Fruit fly (Drosophila melanogaster) whole organism, embryonic: ENCODE measurements around the gene CG6432.
A peak's percentile ranks its signal among the peaks of the same experiment; 100 is the strongest.

Experiments
- CG11560 ChIP-seq: fragments of 200-800 bp; sonication (Bioruptor generic); IDR thresholded peaks from 3 replicates; pipeline ENCODE4 v1.3.6; 2022; ENCODE audit warnings: missing biosample characterization, missing genetic modification characterization
- CG11696 ChIP-seq: fragments of 200-800 bp; sonication (Bioruptor generic); IDR thresholded peaks from 2 replicates; pipeline ENCODE4 v1.3.6; 2022; ENCODE audit warnings: missing biosample characterization, missing genetic modification characterization
- CG12155 ChIP-seq: fragments of 200-800 bp; sonication (Bioruptor generic); optimal IDR thresholded peaks from 3 replicates; lab custom pipeline; 2016; ENCODE audit warnings: missing biosample characterization, missing genetic modification characterization
- CG12219 ChIP-seq: fragments of 200-800 bp; sonication (Bioruptor generic); optimal IDR thresholded peaks from 3 replicates; lab custom pipeline; 2018; ENCODE audit warnings: missing biosample characterization, mild to moderate bottlenecking, missing genetic modification characterization
- CG12236 ChIP-seq: fragments of 200-800 bp; sonication (Bioruptor generic); optimal IDR thresholded peaks from 2 replicates; lab custom pipeline; 2016; ENCODE audit warnings: missing biosample characterization, missing genetic modification characterization
- CG12391 ChIP-seq: fragments of 200-800 bp; sonication (Bioruptor generic); optimal IDR thresholded peaks from 3 replicates; lab custom pipeline; 2018; ENCODE audit warnings: missing biosample characterization, mild to moderate bottlenecking, missing genetic modification characterization, moderate library complexity
- CG13287 ChIP-seq: fragments of 200-800 bp; sonication (Bioruptor generic); IDR thresholded peaks from 2 replicates; pipeline ENCODE4 v1.3.6; 2022; ENCODE audit warnings: missing biosample characterization, missing genetic modification characterization; ENCODE audit not compliant: partially characterized antibody
- CG13424 ChIP-seq: fragments of 200-800 bp; sonication (Bioruptor generic); optimal IDR thresholded peaks from 2 replicates; lab custom pipeline; 2019; ENCODE audit warnings: missing biosample characterization, mild to moderate bottlenecking, missing genetic modification characterization, moderate library complexity
- CG15514 ChIP-seq: fragments of 200-800 bp; sonication (Bioruptor generic); optimal IDR thresholded peaks from 3 replicates; lab custom pipeline; 2017; ENCODE audit warnings: missing biosample characterization, missing genetic modification characterization, mild to moderate bottlenecking, moderate library complexity, missing genetic modification reagents
- CG17186 ChIP-seq: fragments of 200-800 bp; sonication (Bioruptor generic); optimal IDR thresholded peaks from 3 replicates; lab custom pipeline; 2017; ENCODE audit warnings: missing biosample characterization, missing genetic modification reagents, missing genetic modification characterization
- CG17802 ChIP-seq: fragments of 200-800 bp; sonication (Bioruptor generic); optimal IDR thresholded peaks from 2 replicates; lab custom pipeline; 2018; ENCODE audit warnings: missing biosample characterization, mild to moderate bottlenecking, missing genetic modification characterization, moderate library complexity
- CG2116 ChIP-seq: fragments of 200-800 bp; sonication (Bioruptor generic); optimal IDR thresholded peaks from 3 replicates; lab custom pipeline; 2018; ENCODE audit warnings: missing biosample characterization, mild to moderate bottlenecking, missing genetic modification characterization
- CG3281 ChIP-seq: fragments of 200-800 bp; sonication (Bioruptor generic); optimal IDR thresholded peaks from 3 replicates; lab custom pipeline; 2017; ENCODE audit warnings: missing biosample characterization, mild to moderate bottlenecking, missing genetic modification characterization
- CG6175 ChIP-seq: fragments of 200-800 bp; sonication (Bioruptor generic); IDR thresholded peaks from 3 replicates; pipeline ENCODE4 v1.3.6; 2022; ENCODE audit warnings: missing biosample characterization, missing genetic modification characterization
- CG6765 ChIP-seq: fragments of 200-800 bp; sonication (Bioruptor generic); optimal IDR thresholded peaks from 3 replicates; lab custom pipeline; 2017; ENCODE audit warnings: missing biosample characterization, mild to moderate bottlenecking, missing genetic modification characterization
- CG9797 ChIP-seq: fragments of 200-800 bp; sonication (Bioruptor generic); optimal IDR thresholded peaks from 3 replicates; lab custom pipeline; 2018; ENCODE audit warnings: missing biosample characterization, mild to moderate bottlenecking, missing genetic modification characterization
- CHES-1-like ChIP-seq: fragments of 200-800 bp; sonication (Bioruptor generic); optimal IDR thresholded peaks from 2 replicates; lab custom pipeline; 2016; ENCODE audit warnings: missing biosample characterization, missing genetic modification characterization
- CTCF ChIP-seq: fragments of 200-800 bp; sonication (Bioruptor generic); optimal IDR thresholded peaks from 2 replicates; lab custom pipeline; 2017; ENCODE audit warnings: missing biosample characterization, mild to moderate bottlenecking, missing genetic modification characterization, moderate library complexity
- Camta ChIP-seq: fragments of 200-800 bp; sonication (Bioruptor generic); optimal IDR thresholded peaks from 2 replicates; lab custom pipeline; 2016; ENCODE audit warnings: missing biosample characterization, missing genetic modification characterization
- CoRest ChIP-seq: fragments of 200-800 bp; sonication (Bioruptor generic); optimal IDR thresholded peaks from 3 replicates; lab custom pipeline; 2018; ENCODE audit warnings: missing biosample characterization, mild to moderate bottlenecking, missing genetic modification characterization, moderate library complexity
- D19A ChIP-seq: fragments of 200-800 bp; optimal IDR thresholded peaks from 3 replicates; lab custom pipeline; 2019; ENCODE audit warnings: missing biosample characterization, mild to moderate bottlenecking, missing genetic modification characterization, moderate library complexity
- Dip3 ChIP-seq: fragments of 200-800 bp; sonication (Bioruptor generic); optimal IDR thresholded peaks from 3 replicates; lab custom pipeline; 2016; ENCODE audit warnings: missing biosample characterization, missing genetic modification characterization
- Dll ChIP-seq: fragments of 200-800 bp; sonication (Bioruptor generic); IDR thresholded peaks from 4 replicates; pipeline ENCODE4 v1.3.6; 2022; ENCODE audit warnings: missing biosample characterization, missing genetic modification characterization; ENCODE audit not compliant: partially characterized antibody
- Dp ChIP-seq: fragments of 200-800 bp; sonication (Bioruptor generic); optimal IDR thresholded peaks from 2 replicates; lab custom pipeline; 2018; ENCODE audit warnings: missing biosample characterization, mild to moderate bottlenecking, missing genetic modification characterization, moderate library complexity
- Dref ChIP-seq: fragments of 200-800 bp; sonication (Bioruptor generic); IDR thresholded peaks from 2 replicates; pipeline ENCODE4 v1.3.6; 2022; ENCODE audit warnings: missing biosample characterization, missing genetic modification characterization
- HmgD ChIP-seq: fragments of 200-800 bp; sonication (Bioruptor generic); optimal IDR thresholded peaks from 3 replicates; lab custom pipeline; 2016; ENCODE audit warnings: missing biosample characterization, missing genetic modification characterization
- HmgZ ChIP-seq: fragments of 200-800 bp; sonication (Bioruptor generic); optimal IDR thresholded peaks from 2 replicates; lab custom pipeline; 2018; ENCODE audit warnings: missing biosample characterization, mild to moderate bottlenecking, missing genetic modification characterization
- MBD-R2 ChIP-seq: fragments of 200-800 bp; sonication (Bioruptor generic); IDR thresholded peaks from 2 replicates; pipeline ENCODE4 v1.3.6; 2022; ENCODE audit warnings: missing biosample characterization, missing genetic modification characterization
- MTF-1 ChIP-seq: fragments of 200-800 bp; sonication (Bioruptor generic); optimal IDR thresholded peaks from 2 replicates; lab custom pipeline; 2018; ENCODE audit warnings: missing biosample characterization, mild to moderate bottlenecking, missing genetic modification characterization, borderline replicate concordance
- Med ChIP-seq: fragments of 200-800 bp; sonication (Bioruptor generic); peaks from one replicate; lab custom pipeline; 2016; ENCODE audit warnings: missing biosample characterization, missing genetic modification characterization, mild to moderate bottlenecking, inconsistent platforms, moderate library complexity
- Meics ChIP-seq: fragments of 200-800 bp; sonication (Bioruptor generic); optimal IDR thresholded peaks from 2 replicates; lab custom pipeline; 2017; ENCODE audit warnings: missing biosample characterization, mild to moderate bottlenecking, missing genetic modification characterization
- NfI ChIP-seq: fragments of 200-800 bp; sonication (Bioruptor generic); optimal IDR thresholded peaks from 3 replicates; lab custom pipeline; 2018; ENCODE audit warnings: missing biosample characterization, mild to moderate bottlenecking, missing genetic modification characterization, moderate library complexity
- Opbp ChIP-seq: fragments of 200-800 bp; sonication (Bioruptor generic); IDR thresholded peaks from 3 replicates; pipeline ENCODE4 v1.3.6; 2022; ENCODE audit warnings: missing biosample characterization, missing genetic modification characterization; ENCODE audit not compliant: partially characterized antibody
- Sin3A ChIP-seq: fragments of >200 bp; optimal IDR thresholded peaks from 2 replicates; lab custom pipeline; 2018
- Sox100B ChIP-seq: fragments of 200-800 bp; sonication (Bioruptor generic); optimal IDR thresholded peaks from 3 replicates; lab custom pipeline; 2018; ENCODE audit warnings: missing biosample characterization, mild to moderate bottlenecking, missing genetic modification characterization
- Taf1 ChIP-seq: fragments of 200-800 bp; sonication (Bioruptor generic); IDR thresholded peaks from 2 replicates; pipeline ENCODE4 v1.3.6; 2022; ENCODE audit warnings: missing biosample characterization, missing genetic modification characterization
- croc ChIP-seq: fragments of 200-800 bp; sonication (Bioruptor generic); conservative IDR thresholded peaks from 3 replicates; pipeline ENCODE4 v1.3.6; 2022; ENCODE audit warnings: missing biosample characterization, missing genetic modification characterization
- dysf ChIP-seq: fragments of 200-800 bp; sonication (Bioruptor generic); IDR thresholded peaks from 3 replicates; pipeline ENCODE4 v1.3.6; 2022; ENCODE audit warnings: missing biosample characterization, missing genetic modification characterization
- gfzf ChIP-seq: fragments of 200-800 bp; sonication (Bioruptor generic); optimal IDR thresholded peaks from 2 replicates; lab custom pipeline; 2016; ENCODE audit warnings: missing biosample characterization, mild to moderate bottlenecking, missing genetic modification characterization, moderate library complexity
- grn ChIP-seq: fragments of 200-800 bp; sonication (Bioruptor generic); optimal IDR thresholded peaks from 3 replicates; lab custom pipeline; 2017; ENCODE audit warnings: missing biosample characterization, missing genetic modification characterization
- her ChIP-seq: fragments of 200-800 bp; sonication (Bioruptor generic); optimal IDR thresholded peaks from 2 replicates; lab custom pipeline; 2016; ENCODE audit warnings: missing biosample characterization, missing genetic modification characterization
- insv ChIP-seq, 2 experiments: fragments of 200-800 bp; sonication (Bioruptor generic); optimal IDR thresholded peaks; 3 replicates each; lab custom pipeline; 2016 to 2018; ENCODE audit warnings: missing biosample characterization in 2 of 2, missing genetic modification characterization in 2 of 2
- inv ChIP-seq: fragments of 200-800 bp; sonication (Bioruptor generic); IDR thresholded peaks from 2 replicates; pipeline ENCODE4 v1.3.6; 2022; ENCODE audit warnings: missing biosample characterization, missing genetic modification characterization; ENCODE audit not compliant: partially characterized antibody
- knrl ChIP-seq: fragments of 200-800 bp; sonication (Bioruptor generic); IDR thresholded peaks from 3 replicates; pipeline ENCODE4 v1.3.6; 2022; ENCODE audit warnings: missing biosample characterization, missing genetic modification characterization; ENCODE audit not compliant: partially characterized antibody
- pita ChIP-seq: fragments of 200-800 bp; sonication (Bioruptor generic); optimal IDR thresholded peaks from 2 replicates; lab custom pipeline; 2017; ENCODE audit warnings: missing biosample characterization, mild to moderate bottlenecking, missing genetic modification characterization
- pum ChIP-seq: fragments of 200-800 bp; sonication (Bioruptor generic); optimal IDR thresholded peaks from 2 replicates; lab custom pipeline; 2016; ENCODE audit warnings: missing biosample characterization, missing genetic modification characterization
- slou ChIP-seq: fragments of 200-800 bp; sonication (Bioruptor generic); optimal IDR thresholded peaks from 3 replicates; lab custom pipeline; 2016; ENCODE audit warnings: missing biosample characterization, missing genetic modification characterization
- sob ChIP-seq: fragments of 200-800 bp; sonication (Bioruptor generic); IDR thresholded peaks from 2 replicates; pipeline ENCODE4 v1.3.6; 2022; ENCODE audit warnings: missing biosample characterization, missing genetic modification characterization
- stwl ChIP-seq: fragments of 200-800 bp; sonication (Bioruptor generic); optimal IDR thresholded peaks from 3 replicates; lab custom pipeline; 2018; ENCODE audit warnings: missing biosample characterization, mild to moderate bottlenecking, missing genetic modification characterization, moderate library complexity
- yki ChIP-seq: fragments of >200 bp; optimal IDR thresholded peaks from 3 replicates; lab custom pipeline; 2018
- zfh1 ChIP-seq: fragments of 200-800 bp; sonication (Bioruptor generic); IDR thresholded peaks from 3 replicates; pipeline ENCODE4 v1.3.6; 2022; ENCODE audit warnings: missing biosample characterization, missing genetic modification characterization

Gene CG6432

DNA sequence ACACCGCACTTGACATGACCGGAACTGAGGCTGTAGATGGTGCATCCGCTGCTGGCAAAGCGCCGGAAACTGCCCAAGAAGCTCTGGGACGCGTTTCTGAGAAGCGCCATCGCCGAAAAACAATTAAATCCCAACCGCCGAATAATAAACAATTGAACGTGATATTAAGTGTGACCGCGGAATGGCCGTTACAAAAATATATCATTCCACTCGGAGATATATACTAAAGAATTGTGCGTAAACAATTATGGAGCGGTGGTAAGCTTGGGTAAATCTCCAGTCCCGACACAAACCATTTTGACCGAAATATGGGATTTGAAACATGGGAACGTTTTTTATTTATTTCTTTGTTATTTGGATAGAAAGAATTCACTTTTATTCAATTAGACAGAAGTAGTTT is 23.2 kb downstream of the CG6432 start, which contains the start of gene CG18528 (continued):
- peak; percentile 52 for TF ChIP-seq CG2116 (GFP tag; lab: Kevin White, UChicago)
- no peak for TF ChIP-seq CG6765
- TF ChIP-seq Sox100B, result no peak
- no peak for TF ChIP-seq Meics (GFP tag; lab: Kevin White, UChicago)
- TF ChIP-seq sob (GFP tag; lab: Robert Waterston, UW), result no peak
- no peak for TF ChIP-seq CG11696 (GFP tag; lab: Robert Waterston, UW)
- no peak for TF ChIP-seq grn (GFP tag; lab: Kevin White, UChicago)
- 0 out of 2 replicates have a peak, but pooled peaks have one; percentile 33 for TF ChIP-seq Dref (GFP tag; lab: Robert Waterston, UW)
- TF ChIP-seq pum, result no peak
- peak; percentile 51 for TF ChIP-seq CG17802 (tag; lab: Kevin White, UChicago)
- TF ChIP-seq MBD-R2 (GFP tag; lab: Robert Waterston, UW), result peak; percentile 80
- TF ChIP-seq CG9797 (GFP tag; lab: Kevin White, UChicago), result peak; percentile 82
- TF ChIP-seq Taf1, result no peak
- TF ChIP-seq MTF-1 (GFP tag; lab: Kevin White, UChicago), result no peak
- no peak for TF ChIP-seq D19A (tag; lab: Kevin White, UChicago)
- TF ChIP-seq Camta (GFP tag; lab: Kevin White, UChicago), result no peak
- peak; percentile 39 for TF ChIP-seq CHES-1-like (GFP tag; lab: Kevin White, UChicago)
- peak; percentile 87 for TF ChIP-seq pita
- TF ChIP-seq CG13424, result no peak
- 0 out of 3 replicates have a peak, but pooled peaks have one; percentile 6 for TF ChIP-seq dysf (GFP tag; lab: Robert Waterston, UW)
- peak; percentile 96 for TF ChIP-seq gfzf
- no peak; the same call in 1 of the 2 replicates for TF ChIP-seq inv (GFP tag; lab: Robert Waterston, UW)
- no peak for TF ChIP-seq CG12155
- TF ChIP-seq Dll (GFP tag; lab: Robert Waterston, UW), result peak; percentile 24; the same call in 1 of the 4 replicates
- TF ChIP-seq HmgZ (tag; lab: Kevin White, UChicago), result peak; percentile 60
- peak; percentile 34; the same call in 1 of the 3 replicates for TF ChIP-seq Opbp (GFP tag; lab: Robert Waterston, UW)
- peak; percentile 86 for TF ChIP-seq Med (GFP tag; lab: Kevin White, UChicago)
- peak; percentile 61 for TF ChIP-seq Dp (GFP tag; lab: Kevin White, UChicago)
- peak; percentile 3 for TF ChIP-seq CG12236 (GFP tag; lab: Kevin White, UChicago)
- TF ChIP-seq HmgD (GFP tag; lab: Kevin White, UChicago), result peak; percentile 50
- TF ChIP-seq her (GFP tag; lab: Kevin White, UChicago), result peak; percentile 82
- peak; percentile 28 for TF ChIP-seq CG17186 (GFP tag; lab: Kevin White, UChicago)
- TF ChIP-seq knrl (GFP tag; lab: Robert Waterston, UW), result peak; percentile 15; the same call in 1 of the 3 replicates
- peak; percentile 53 for TF ChIP-seq Dip3 (GFP tag; lab: Kevin White, UChicago)
- no peak for TF ChIP-seq yki
- TF ChIP-seq NfI, result no peak
- TF ChIP-seq zfh1 (GFP tag; lab: Robert Waterston, UW), result peak; percentile 31; the same call in 1 of the 3 replicates
- peak; percentile 54; the same call in 1 of the 3 replicates for TF ChIP-seq CG11560 (tag; lab: Robert Waterston, UW)
- TF ChIP-seq CG13287, result peak; percentile 52; the same call in 1 of the 2 replicates
- TF ChIP-seq CG15514 (GFP tag; lab: Kevin White, UChicago), result peak; percentile 51
- TF ChIP-seq CoRest (tag; lab: Kevin White, UChicago), result peak; percentile 64
- peak; percentile 62 for TF ChIP-seq CTCF
- TF ChIP-seq Sin3A (lab: Kevin White, UChicago), result peak; percentile 29
- TF ChIP-seq CG3281 (GFP tag; lab: Kevin White, UChicago), result no peak
- TF ChIP-seq stwl (tag; lab: Kevin White, UChicago), result peak; percentile 73
- no peak for TF ChIP-seq slou (GFP tag; lab: Kevin White, UChicago)
- no peak for TF ChIP-seq insv (GFP tag; optimal IDR thresholded peaks at IDR 0.05; lab: Kevin White, UChicago)
- no peak for TF ChIP-seq CG6175 (GFP tag; lab: Robert Waterston, UW)
- no peak for TF ChIP-seq CG12219
- TF ChIP-seq croc (GFP tag; lab: Robert Waterston, UW), result no peak
- TF ChIP-seq CG12391, result peak; percentile 6
